Fruit fly (Drosophila melanogaster): ENCODE results near the gene Grip71.

Grip71 gene

dm6 chr2L:18702721-18703488 lies 5.7 kb upstream of the Grip71 start, which contains the start of the genes CG10376 and CG10343 (continued):
- TF ChIP-seq sens-2 (GFP tag; IDR thresholded peaks at IDR 0.05) = no peak
- peak; percentile 93 for TF ChIP-seq CG3847 (GFP tag; IDR thresholded peaks at IDR 0.05)
- peak; percentile 95 for TF ChIP-seq CG2712 (tag; optimal IDR thresholded peaks at IDR 0.05)
- TF ChIP-seq CG42726 (GFP tag; IDR thresholded peaks at IDR 0.05; ENCODE audit: partially characterized antibody) = no peak; the same call in 1 of the 2 replicates
- TF ChIP-seq CG18764 (GFP tag; optimal IDR thresholded peaks at IDR 0.05) = peak; percentile 76
- TF ChIP-seq Sox102F (GFP tag; optimal IDR thresholded peaks at IDR 0.05) = peak; percentile 91
- peak; percentile 40 for TF ChIP-seq CG10274 (GFP tag; optimal IDR thresholded peaks at IDR 0.05)
- peak; percentile 73; the same call in 2 of the 3 replicates for TF ChIP-seq mld (GFP tag; IDR thresholded peaks at IDR 0.05; ENCODE audit: partially characterized antibody)
- TF ChIP-seq CG8359 (GFP tag; optimal IDR thresholded peaks at IDR 0.05; ENCODE audit: borderline replicate concordance) = peak; percentile 42
- TF ChIP-seq amos (GFP tag; IDR thresholded peaks at IDR 0.05; ENCODE audit: partially characterized antibody) = no peak
- TF ChIP-seq CG8388 (GFP tag; optimal IDR thresholded peaks at IDR 0.05) = peak; percentile 85
- peak; percentile 12 for TF ChIP-seq Bdp1 (GFP tag; optimal IDR thresholded peaks at IDR 0.05)
- TF ChIP-seq Hr78 (GFP tag; optimal IDR thresholded peaks at IDR 0.05) = no peak
- TF ChIP-seq Ets97D (GFP tag; optimal IDR thresholded peaks at IDR 0.05) = peak; percentile 35
- 0 out of 2 replicates have a peak, but pooled peaks have one; percentile 19 for TF ChIP-seq dan (GFP tag; IDR thresholded peaks at IDR 0.05)
- no peak for TF ChIP-seq prd (optimal IDR thresholded peaks at IDR 0.05)
- peak; percentile 93 for TF ChIP-seq prd (GFP tag; IDR thresholded peaks at IDR 0.05)
- peak; percentile 44 for TF ChIP-seq shn (GFP tag; optimal IDR thresholded peaks at IDR 0.05)
- no peak for TF ChIP-seq CG12071 (GFP tag; optimal IDR thresholded peaks at IDR 0.05)
- peak; percentile 96 for TF ChIP-seq CG9817 (tag; optimal IDR thresholded peaks at IDR 0.05)
- peak; percentile 99 for TF ChIP-seq D19A (tag; optimal IDR thresholded peaks at IDR 0.05)
- TF ChIP-seq aop (GFP tag; IDR thresholded peaks at IDR 0.05) = no peak
- peak; percentile 41 for TF ChIP-seq Hand (GFP tag; optimal IDR thresholded peaks at IDR 0.05)
- peak; percentile 51 for TF ChIP-seq CG18011 (GFP tag; optimal IDR thresholded peaks at IDR 0.05)
- peak; percentile 43 for TF ChIP-seq CG9876 (GFP tag; optimal IDR thresholded peaks at IDR 0.05)
- peak; percentile 82 for TF ChIP-seq CG30431 (GFP tag; optimal IDR thresholded peaks at IDR 0.05)
- TF ChIP-seq CG2116 (GFP tag; optimal IDR thresholded peaks at IDR 0.05) = peak; percentile 81
- TF ChIP-seq gcm (GFP tag; optimal IDR thresholded peaks at IDR 0.05) = peak; percentile 80
- peak; percentile 85 for TF ChIP-seq NFAT (GFP tag; IDR thresholded peaks at IDR 0.05)
- peak; percentile 74 for TF ChIP-seq CG31388 (GFP tag; optimal IDR thresholded peaks at IDR 0.05)
- peak; percentile 62; the same call in 1 of the 3 replicates for TF ChIP-seq so (GFP tag; IDR thresholded peaks at IDR 0.05)
- peak; percentile 89 for TF ChIP-seq Oli (tag; optimal IDR thresholded peaks at IDR 0.05)
- no peak for TF ChIP-seq kni (GFP tag; optimal IDR thresholded peaks at IDR 0.05)
- TF ChIP-seq Blimp-1 (GFP tag; optimal IDR thresholded peaks at IDR 0.05) = peak; percentile 81
- no peak for TF ChIP-seq Doc3 (GFP tag; IDR thresholded peaks at IDR 0.05; ENCODE audit: partially characterized antibody)
- TF ChIP-seq unpg (GFP tag; optimal IDR thresholded peaks at IDR 0.05) = peak; percentile 90
- TF ChIP-seq bigmax (GFP tag; optimal IDR thresholded peaks at IDR 0.05) = no peak
- peak; percentile 86 for TF ChIP-seq Gug (GFP tag; IDR thresholded peaks at IDR 0.05)
- TF ChIP-seq Oaz (GFP tag; IDR thresholded peaks at IDR 0.05) = peak; percentile 76
- peak; percentile 58 for TF ChIP-seq HLH54F (GFP tag; optimal IDR thresholded peaks at IDR 0.05)
- peak; percentile 78 for TF ChIP-seq CG13296 (GFP tag; optimal IDR thresholded peaks at IDR 0.05)
- 0 out of 3 replicates have a peak, but pooled peaks have one; percentile 25 for TF ChIP-seq otp (GFP tag; IDR thresholded peaks at IDR 0.05)
- peak; percentile 68 for TF ChIP-seq Sin3A (optimal IDR thresholded peaks at IDR 0.05)
- peak; percentile 78 for TF ChIP-seq B-H1 (GFP tag; IDR thresholded peaks at IDR 0.05)
- TF ChIP-seq sim (GFP tag; IDR thresholded peaks at IDR 0.05) = 0 out of 2 replicates have a peak, but pooled peaks have one; percentile 41
- peak; percentile 89 for TF ChIP-seq PHDP (tag; optimal IDR thresholded peaks at IDR 0.05)
- TF ChIP-seq fd96Cb (tag; optimal IDR thresholded peaks at IDR 0.05) = peak; percentile 91
- TF ChIP-seq ham (GFP tag; IDR thresholded peaks at IDR 0.05) = no peak
